Worm (Caenorhabditis elegans) whole organism, L2 larva: ENCODE measurements around the gene Y105C5B.8.

Experiments used
- C34F6.9 ChIP-seq: fragments of 150-350 bp; optimal IDR thresholded peaks from 2 replicates; lab custom pipeline; 2014; ENCODE audit warnings: missing biosample characterization, missing genetic modification characterization
- F13H6.1 ChIP-seq: sonication (generic microtip); optimal IDR thresholded peaks from 2 replicates; lab custom pipeline; 2016; ENCODE audit warnings: missing genetic modification characterization, missing compliant biosample characterization
- R02D3.7 ChIP-seq: fragments of 150-350 bp; optimal IDR thresholded peaks from 2 replicates; lab custom pipeline; 2014; ENCODE audit warnings: missing biosample characterization, missing genetic modification characterization
- Y55F3AM.14 ChIP-seq: fragments of 200-800 bp; sonication (Bioruptor generic); optimal IDR thresholded peaks from 2 replicates; lab custom pipeline; 2018; ENCODE audit warnings: mild to moderate bottlenecking, missing genetic modification characterization, missing compliant biosample characterization
- alr-1 ChIP-seq: fragments of 150-350 bp; optimal IDR thresholded peaks from 2 replicates; lab custom pipeline; 2014; ENCODE audit warnings: missing biosample characterization, missing genetic modification characterization
- aly-2 ChIP-seq: fragments of 150-350 bp; optimal IDR thresholded peaks from 2 replicates; lab custom pipeline; 2014; ENCODE audit warnings: missing biosample characterization, missing genetic modification characterization
- ama-1 ChIP-seq: fragments of 150-350 bp; optimal IDR thresholded peaks from 2 replicates; lab custom pipeline; 2018; ENCODE audit warnings: inconsistent platforms
- ceh-16 ChIP-seq: fragments of 150-350 bp; optimal IDR thresholded peaks from 2 replicates; lab custom pipeline; 2014; ENCODE audit warnings: missing biosample characterization, missing genetic modification characterization
- ceh-82 ChIP-seq: fragments of 150-350 bp; optimal IDR thresholded peaks from 2 replicates; lab custom pipeline; 2014; ENCODE audit warnings: missing biosample characterization, missing genetic modification characterization
- egl-27 ChIP-seq: sonication (generic microtip); optimal IDR thresholded peaks from 3 replicates; lab custom pipeline; 2017; ENCODE audit warnings: missing biosample characterization, missing genetic modification reagents, missing genetic modification characterization
- elt-1 ChIP-seq: fragments of 150-350 bp; optimal IDR thresholded peaks from 2 replicates; lab custom pipeline; 2014; ENCODE audit warnings: missing biosample characterization, missing genetic modification characterization
- elt-3 ChIP-seq: sonication (generic microtip); optimal IDR thresholded peaks from 2 replicates; lab custom pipeline; 2017; ENCODE audit warnings: missing biosample characterization, missing genetic modification characterization
- fos-1 ChIP-seq: fragments of 150-350 bp; optimal IDR thresholded peaks from 2 replicates; lab custom pipeline; 2014; ENCODE audit warnings: missing biosample characterization, missing genetic modification characterization
- gmeb-1 ChIP-seq: fragments of 150-350 bp; optimal IDR thresholded peaks from 2 replicates; lab custom pipeline; 2014; ENCODE audit warnings: missing biosample characterization, missing genetic modification characterization
- lin-11 ChIP-seq: fragments of 150-350 bp; sonication (generic microtip); optimal IDR thresholded peaks from 2 replicates; lab custom pipeline; 2014; ENCODE audit warnings: missing biosample characterization, missing genetic modification characterization, inconsistent platforms, mixed read lengths
- lin-13 ChIP-seq: fragments of 150-350 bp; optimal IDR thresholded peaks from 2 replicates; lab custom pipeline; 2014; ENCODE audit warnings: missing biosample characterization, missing genetic modification reagents, missing genetic modification characterization
- lin-39 ChIP-seq: fragments of 150-350 bp; optimal IDR thresholded peaks from 2 replicates; lab custom pipeline; 2014; ENCODE audit warnings: missing biosample characterization, missing genetic modification reagents, missing genetic modification characterization
- mbf-1 ChIP-seq: sonication (generic microtip); optimal IDR thresholded peaks from 2 replicates; lab custom pipeline; 2017; ENCODE audit warnings: missing biosample characterization, missing genetic modification characterization
- mdl-1 ChIP-seq, 2 experiments: fragments of 150-350 bp in 1 of 2; sonication (generic microtip) in 1 of 2; optimal IDR thresholded peaks; 2 replicates each; lab custom pipeline; 2017; ENCODE audit warnings: missing biosample characterization in 2 of 2, missing genetic modification characterization in 2 of 2
- nhr-11 ChIP-seq: fragments of 150-350 bp; optimal IDR thresholded peaks from 2 replicates; lab custom pipeline; 2014; ENCODE audit warnings: missing biosample characterization, missing genetic modification characterization
- nhr-12 ChIP-seq: fragments of 150-350 bp; optimal IDR thresholded peaks from 2 replicates; lab custom pipeline; 2014; ENCODE audit warnings: missing biosample characterization, missing genetic modification characterization
- nhr-129 ChIP-seq: fragments of 150-350 bp; optimal IDR thresholded peaks from 2 replicates; lab custom pipeline; 2014; ENCODE audit warnings: missing biosample characterization, missing genetic modification characterization
- nhr-21 ChIP-seq: fragments of 150-350 bp; optimal IDR thresholded peaks from 2 replicates; lab custom pipeline; 2014; ENCODE audit warnings: missing biosample characterization, missing genetic modification characterization
- nhr-23 ChIP-seq: fragments of 150-350 bp; optimal IDR thresholded peaks from 2 replicates; lab custom pipeline; 2014; ENCODE audit warnings: missing biosample characterization, missing genetic modification reagents, missing genetic modification characterization
- nhr-237 ChIP-seq: fragments of 150-350 bp; optimal IDR thresholded peaks from 2 replicates; lab custom pipeline; 2014; ENCODE audit warnings: missing biosample characterization, missing genetic modification characterization
- nhr-25 ChIP-seq: fragments of 150-350 bp; sonication (generic microtip); optimal IDR thresholded peaks from 3 replicates; lab custom pipeline; 2014; ENCODE audit warnings: missing biosample characterization, missing genetic modification characterization
- nhr-6 ChIP-seq: fragments of 150-350 bp; optimal IDR thresholded peaks from 2 replicates; lab custom pipeline; 2014; ENCODE audit warnings: missing biosample characterization, missing genetic modification characterization
- nhr-77 ChIP-seq: fragments of 150-350 bp; optimal IDR thresholded peaks from 2 replicates; lab custom pipeline; 2014; ENCODE audit warnings: missing biosample characterization, missing genetic modification characterization
- peb-1 ChIP-seq: fragments of 150-350 bp; optimal IDR thresholded peaks from 2 replicates; lab custom pipeline; 2014; ENCODE audit warnings: missing biosample characterization, missing genetic modification characterization
- sem-4 ChIP-seq: fragments of 150-350 bp; optimal IDR thresholded peaks from 2 replicates; lab custom pipeline; 2014; ENCODE audit warnings: missing biosample characterization, missing genetic modification reagents, missing genetic modification characterization
- skn-1 ChIP-seq: sonication (generic microtip); optimal IDR thresholded peaks from 2 replicates; lab custom pipeline; 2017; ENCODE audit warnings: missing biosample characterization, missing genetic modification characterization
- snpc-4 ChIP-seq: fragments of 150-350 bp; optimal IDR thresholded peaks from 2 replicates; lab custom pipeline; 2014; ENCODE audit warnings: missing biosample characterization, missing genetic modification characterization
- unc-39 ChIP-seq: fragments of 150-350 bp; optimal IDR thresholded peaks from 2 replicates; lab custom pipeline; 2014; ENCODE audit warnings: missing biosample characterization, missing genetic modification characterization
- ztf-1 ChIP-seq: fragments of 200-800 bp; sonication (Bioruptor generic); conservative IDR thresholded peaks from 2 replicates; pipeline ENCODE4 v1.3.6; 2022; ENCODE audit warnings: missing genetic modification characterization, missing compliant biosample characterization
- ztf-11 ChIP-seq: sonication (generic microtip); optimal IDR thresholded peaks from 2 replicates; lab custom pipeline; 2017; ENCODE audit warnings: missing biosample characterization, missing genetic modification characterization
- ztf-4 ChIP-seq: fragments of 150-350 bp; optimal IDR thresholded peaks from 2 replicates; lab custom pipeline; 2014; ENCODE audit warnings: missing biosample characterization, missing genetic modification characterization

The Y105C5B.8 gene

ce11 chrIV:15926746-15927145 is at the start of gene Y105C5B.8:
Gene Y105C5B.8 (minus strand): TSS chrIV:15926846.
- TF ChIP-seq elt-1 (tag; lab: Kevin White, UChicago) (no peak), C34F6.9 (tag; lab: Kevin White, UChicago) (no peak), lin-11 (tag; lab: Kevin White, UChicago) (no peak), lin-13 (GFP tag; lab: Kevin White, UChicago) (no peak), nhr-237 (tag; lab: Kevin White, UChicago) (no peak), Y55F3AM.14 (no peak), R02D3.7 (no peak), aly-2 (no peak), ztf-11 (tag; lab: Kevin White, UChicago) (no peak), nhr-21 (tag; lab: Kevin White, UChicago) (no peak), ceh-16 (no peak), gmeb-1 (tag; lab: Kevin White, UChicago) (no peak), ztf-4 (tag; lab: Kevin White, UChicago) (no peak)

- TF ChIP-seq aly-2: no peak
- TF ChIP-seq F13H6.1 (tag; lab: Kevin White, UChicago): no peak
- TF ChIP-seq nhr-25: no peak
- no peak for TF ChIP-seq sem-4
- no peak for TF ChIP-seq ceh-82 (tag; lab: Kevin White, UChicago)
- no peak for TF ChIP-seq nhr-12 (tag; lab: Kevin White, UChicago)
- TF ChIP-seq C34F6.9 (tag; lab: Kevin White, UChicago): no peak
- no peak for TF ChIP-seq ztf-11 (tag; lab: Kevin White, UChicago)
- no peak for TF ChIP-seq nhr-129 (tag; lab: Kevin White, UChicago)
- no peak for TF ChIP-seq lin-11 (tag; lab: Kevin White, UChicago)
- no peak for TF ChIP-seq lin-39
- no peak for TF ChIP-seq nhr-23
- TF ChIP-seq nhr-6 (tag; lab: Kevin White, UChicago): no peak
- no peak for TF ChIP-seq ama-1 (lab: Kevin White, UChicago)
- no peak for TF ChIP-seq ztf-4 (tag; lab: Kevin White, UChicago)
- TF ChIP-seq elt-3 (tag; lab: Kevin White, UChicago): no peak
- no peak for TF ChIP-seq ztf-1 (GFP tag; lab: Robert Waterston, UW)
Observed at ce11 chrIV:15964307-15964706, 37.7 kb upstream of the Y105C5B.8 start, which contains the start of gene Y105C5B.18. Gene Y105C5B.18 (plus strand): TSS chrIV:15964607.

- TF ChIP-seq nhr-21 (tag; lab: Kevin White, UChicago) (no peak), unc-39 (no peak), ztf-1 (GFP tag; lab: Robert Waterston, UW) (no peak), lin-11 (tag; lab: Kevin White, UChicago) (no peak), fos-1 (tag; lab: Kevin White, UChicago) (no peak), nhr-23 (no peak), skn-1 (tag; lab: Kevin White, UChicago) (no peak), nhr-25 (no peak), mdl-1 (tag; optimal IDR thresholded peaks at IDR 0.05; lab: Kevin White, UChicago) (no peak), F13H6.1 (tag; lab: Kevin White, UChicago) (no peak), mbf-1 (tag; lab: Kevin White, UChicago) (no peak), egl-27 (no peak), snpc-4 (no peak), elt-1 (tag; lab: Kevin White, UChicago) (no peak), sem-4 (no peak)
Observed at ce11 chrIV:15962801-15963200, 36.2 kb upstream of the Y105C5B.8 start, which contains the start of gene Y105C5B.17. Gene Y105C5B.17 (plus strand): TSS chrIV:15963101.

ce11 chrIV:15962219-15962762 is 35.6 kb upstream of the Y105C5B.8 start, which contains the start of gene lgc-19:
Gene lgc-19 (minus strand): TSS chrIV:15962712.
- TF ChIP-seq nhr-11: no peak
- no peak for TF ChIP-seq nhr-237 (tag; lab: Kevin White, UChicago)
- no peak for TF ChIP-seq C34F6.9 (tag; lab: Kevin White, UChicago)
- TF ChIP-seq peb-1 (tag; lab: Kevin White, UChicago): no peak
- TF ChIP-seq ama-1 (lab: Kevin White, UChicago): no peak

ce11 chrIV:15961069-15961468 is 34.4 kb upstream of the Y105C5B.8 start:
- TF ChIP-seq C34F6.9 (tag; lab: Kevin White, UChicago) (no peak), F13H6.1 (tag; lab: Kevin White, UChicago) (no peak), ztf-11 (tag; lab: Kevin White, UChicago) (no peak), nhr-77 (tag; lab: Kevin White, UChicago) (no peak), Y55F3AM.14 (no peak), nhr-21 (tag; lab: Kevin White, UChicago) (no peak), lin-11 (tag; lab: Kevin White, UChicago) (no peak), nhr-6 (tag; lab: Kevin White, UChicago) (no peak), unc-39 (no peak), alr-1 (no peak)
